Worm (Caenorhabditis elegans) whole organism, L4 larva: ENCODE results near the gene srh-45.

Experiments
- F26F4.8 ChIP-seq: fragments of 200-800 bp; sonication (Bioruptor generic); conservative IDR thresholded peaks from 2 replicates; pipeline ENCODE4 v1.3.6; 2022; ENCODE audit warnings: missing genetic modification characterization, missing compliant biosample characterization
- F37D6.2 ChIP-seq: sonication (generic microtip); optimal IDR thresholded peaks from 2 replicates; lab custom pipeline; 2016; ENCODE audit warnings: mild to moderate bottlenecking, missing genetic modification characterization, missing compliant biosample characterization
- F44E2.7 ChIP-seq: fragments of 200-800 bp; sonication (Bioruptor generic); IDR thresholded peaks from 2 replicates; pipeline ENCODE4 v2.1.2; 2022; ENCODE audit warnings: missing genetic modification characterization, missing compliant biosample characterization
- F49E8.2 ChIP-seq: sonication (generic microtip); optimal IDR thresholded peaks from 2 replicates; lab custom pipeline; 2016; ENCODE audit warnings: missing compliant biosample characterization, mild to moderate bottlenecking, missing genetic modification characterization, borderline replicate concordance
- R02D3.7 ChIP-seq: fragments of 150-350 bp; sonication (generic microtip); optimal IDR thresholded peaks from 3 replicates; lab custom pipeline; 2014; ENCODE audit warnings: missing biosample characterization, missing genetic modification characterization
- T20F7.1 ChIP-seq: fragments of 200-800 bp; sonication (Bioruptor generic); optimal IDR thresholded peaks from 2 replicates; lab custom pipeline; 2018; ENCODE audit warnings: mild to moderate bottlenecking, missing genetic modification characterization, missing compliant biosample characterization
- Y105C5A.15 ChIP-seq: fragments of 200-800 bp; sonication (Bioruptor generic); IDR thresholded peaks from 2 replicates; pipeline ENCODE4 v1.3.6; 2022; ENCODE audit warnings: missing genetic modification characterization, missing compliant biosample characterization
- aha-1 ChIP-seq: fragments of 150-350 bp; peaks from one replicate; lab custom pipeline; 2014; ENCODE audit warnings: missing biosample characterization, missing genetic modification characterization
- ama-1 ChIP-seq: fragments of 150-350 bp; optimal IDR thresholded peaks from 2 replicates; lab custom pipeline; 2014; ENCODE audit warnings: inconsistent platforms, mixed read lengths
- attf-4 ChIP-seq: sonication (generic microtip); optimal IDR thresholded peaks from 3 replicates; lab custom pipeline; 2017; ENCODE audit warnings: missing biosample characterization, missing genetic modification characterization
- ceh-44 ChIP-seq: fragments of 200-800 bp; sonication (Bioruptor generic); IDR thresholded peaks from 2 replicates; pipeline ENCODE4 v1.3.6; 2022; ENCODE audit warnings: missing genetic modification reagents, missing genetic modification characterization, missing compliant biosample characterization
- daf-16 ChIP-seq, 3 experiments: sonication (generic microtip); optimal IDR thresholded peaks; 2 replicates each; lab custom pipeline; 2016 to 2017; ENCODE audit warnings: missing genetic modification characterization in 3 of 3, missing genetic modification reagents in 3 of 3, mild to moderate bottlenecking in 2 of 3, missing compliant biosample characterization in 2 of 3, missing biosample characterization in 1 of 3, moderate library complexity in 1 of 3
- daf-8 ChIP-seq: fragments of 200-800 bp; sonication (Bioruptor generic); IDR thresholded peaks from 2 replicates; pipeline ENCODE4 v1.3.6; 2022; ENCODE audit warnings: missing genetic modification characterization, missing compliant biosample characterization
- dmd-6 ChIP-seq: fragments of 200-800 bp; sonication (Bioruptor generic); IDR thresholded peaks from 2 replicates; pipeline ENCODE4 v1.3.6; 2022; ENCODE audit warnings: missing genetic modification reagents, missing genetic modification characterization, missing compliant biosample characterization
- dmd-9 ChIP-seq: fragments of 200-800 bp; sonication (Bioruptor generic); IDR thresholded peaks from 2 replicates; pipeline ENCODE4 v1.3.6; 2022; ENCODE audit warnings: missing genetic modification reagents, missing genetic modification characterization, missing compliant biosample characterization
- duxl-1 ChIP-seq: sonication (generic microtip); optimal IDR thresholded peaks from 2 replicates; lab custom pipeline; 2016; ENCODE audit warnings: mild to moderate bottlenecking, missing genetic modification characterization, moderate library complexity, missing compliant biosample characterization; ENCODE audit not compliant: poor library complexity
- dve-1 ChIP-seq: sonication (generic microtip); optimal IDR thresholded peaks from 2 replicates; lab custom pipeline; 2017; ENCODE audit warnings: antibody characterized with exemption, mild to moderate bottlenecking, missing genetic modification characterization, missing compliant biosample characterization; ENCODE audit not compliant: insufficient read depth
- egl-43 ChIP-seq: fragments of 200-800 bp; sonication (Bioruptor generic); IDR thresholded peaks from 2 replicates; pipeline ENCODE4 v1.3.6; 2022; ENCODE audit warnings: missing genetic modification reagents, missing genetic modification characterization, missing compliant biosample characterization
- gei-8 ChIP-seq: fragments of 200-800 bp; sonication (Bioruptor generic); optimal IDR thresholded peaks from 2 replicates; lab custom pipeline; 2018; ENCODE audit warnings: mild to moderate bottlenecking, missing genetic modification characterization, missing compliant biosample characterization
- hlh-11 ChIP-seq: fragments of 200-800 bp; sonication (Bioruptor generic); optimal IDR thresholded peaks from 2 replicates; lab custom pipeline; 2018; ENCODE audit warnings: mild to moderate bottlenecking, missing genetic modification characterization, missing compliant biosample characterization
- hmg-1.1 ChIP-seq: fragments of 200-800 bp; sonication (Bioruptor generic); IDR thresholded peaks from 2 replicates; pipeline ENCODE4 v1.3.6; 2022; ENCODE audit warnings: missing genetic modification reagents, missing genetic modification characterization, missing compliant biosample characterization
- lin-1 ChIP-seq: fragments of 200-800 bp; sonication (Bioruptor generic); IDR thresholded peaks from 2 replicates; pipeline ENCODE4 v1.3.6; 2022; ENCODE audit warnings: missing genetic modification reagents, missing genetic modification characterization, missing compliant biosample characterization
- lin-13 ChIP-seq: fragments of 150-350 bp; optimal IDR thresholded peaks from 2 replicates; lab custom pipeline; 2014; ENCODE audit warnings: missing biosample characterization, missing genetic modification reagents, missing genetic modification characterization
- lin-29 ChIP-seq: fragments of 200-800 bp; sonication (Bioruptor generic); IDR thresholded peaks from 2 replicates; pipeline ENCODE4 v1.3.6; 2022; ENCODE audit warnings: missing genetic modification reagents, missing genetic modification characterization, missing compliant biosample characterization
- lin-39 ChIP-seq: fragments of 150-350 bp; optimal IDR thresholded peaks from 2 replicates; lab custom pipeline; 2014; ENCODE audit warnings: missing biosample characterization, missing genetic modification reagents, missing genetic modification characterization
- mxl-2 ChIP-seq: fragments of 200-800 bp; sonication (Bioruptor generic); conservative IDR thresholded peaks from 2 replicates; pipeline ENCODE4 v1.3.6; 2022; ENCODE audit warnings: missing genetic modification reagents, missing genetic modification characterization, missing compliant biosample characterization
- nhr-28 ChIP-seq: fragments of 150-350 bp; optimal IDR thresholded peaks from 2 replicates; lab custom pipeline; 2014; ENCODE audit warnings: missing biosample characterization, missing genetic modification characterization
- nhr-6 ChIP-seq: fragments of 150-350 bp; optimal IDR thresholded peaks from 2 replicates; lab custom pipeline; 2014; ENCODE audit warnings: missing biosample characterization, missing genetic modification characterization
- nhr-76 ChIP-seq: fragments of 150-350 bp; optimal IDR thresholded peaks from 2 replicates; lab custom pipeline; 2014; ENCODE audit warnings: missing biosample characterization, missing genetic modification characterization
- pha-4 ChIP-seq, 2 experiments: fragments of 150-350 bp in 1 of 2; fragments of 200-800 bp in 1 of 2; sonication (Bioruptor generic) in 1 of 2; IDR thresholded peaks in 1 of 2; optimal IDR thresholded peaks in 1 of 2; 2 replicates each; pipeline versions ENCODE4 v1.3.6 to Lab custom; 2014 to 2022; ENCODE audit warnings: missing genetic modification characterization in 2 of 2, missing genetic modification reagents in 2 of 2, missing biosample characterization in 1 of 2, missing compliant biosample characterization in 1 of 2
- sdz-12 ChIP-seq: fragments of 200-800 bp; sonication (Bioruptor generic); optimal IDR thresholded peaks from 2 replicates; lab custom pipeline; 2018; ENCODE audit warnings: mild to moderate bottlenecking, missing genetic modification characterization, missing compliant biosample characterization
- set-16 ChIP-seq: fragments of 200-800 bp; sonication (Bioruptor generic); IDR thresholded peaks from 2 replicates; pipeline ENCODE4 v1.3.6; 2022; ENCODE audit warnings: missing genetic modification reagents, missing genetic modification characterization, missing compliant biosample characterization
- skn-1 ChIP-seq: fragments of 150-350 bp; optimal IDR thresholded peaks from 2 replicates; lab custom pipeline; 2014; ENCODE audit warnings: missing biosample characterization, missing genetic modification characterization
- snpc-1.2 ChIP-seq: fragments of 200-800 bp; sonication (Bioruptor generic); IDR thresholded peaks from 2 replicates; pipeline ENCODE4 v1.3.6; 2022; ENCODE audit warnings: missing genetic modification reagents, missing genetic modification characterization, missing compliant biosample characterization
- unc-39 ChIP-seq: sonication (generic microtip); optimal IDR thresholded peaks from 2 replicates; lab custom pipeline; 2017; ENCODE audit warnings: missing biosample characterization, missing genetic modification characterization
- unc-62 ChIP-seq, 3 experiments: fragments of 150-350 bp in 1 of 3; sonication (generic microtip); optimal IDR thresholded peaks in 2 of 3; peaks in 1 of 3; 1 replicate in 1 of 3; 2 replicates in 2 of 3; lab custom pipeline; 2014 to 2017; ENCODE audit warnings: missing biosample characterization in 3 of 3, missing genetic modification characterization in 3 of 3, missing genetic modification reagents in 3 of 3, missing genotype in 1 of 3
- zip-11 ChIP-seq: fragments of 200-800 bp; sonication (Bioruptor generic); IDR thresholded peaks from 2 replicates; pipeline ENCODE4 v1.3.6; 2022; ENCODE audit warnings: missing genetic modification characterization, missing compliant biosample characterization
- ztf-11 ChIP-seq: fragments of 150-350 bp; optimal IDR thresholded peaks from 2 replicates; lab custom pipeline; 2014; ENCODE audit warnings: missing biosample characterization, missing genetic modification characterization
- ztf-7 ChIP-seq: fragments of 150-350 bp; optimal IDR thresholded peaks from 2 replicates; lab custom pipeline; 2014; ENCODE audit warnings: missing biosample characterization, missing genetic modification characterization

The srh-45 gene

DNA sequence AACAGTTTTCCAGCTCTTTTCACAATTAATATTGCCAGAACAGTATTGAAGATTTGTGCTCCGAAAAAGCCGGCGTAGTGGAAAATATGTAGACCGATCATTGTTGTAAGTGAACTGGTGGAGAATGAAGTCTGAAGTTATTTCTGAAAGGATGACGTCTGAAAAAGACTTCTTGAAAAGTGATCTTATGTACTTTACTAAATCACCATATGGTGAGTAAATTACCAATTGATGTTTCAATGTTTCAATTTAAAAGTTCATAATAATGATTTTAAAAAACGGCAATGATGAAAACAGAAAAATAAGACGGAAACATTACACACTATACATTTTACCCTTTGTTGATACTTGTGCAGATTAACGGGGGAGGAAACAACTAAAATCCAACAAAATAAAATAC lies 18.9 kb upstream of the srh-45 start, which contains the start of gene str-141:
TSS of gene str-141 (minus strand) at position 101 of the 400 bp plus-strand sequence.
- TF ChIP-seq sdz-12 (no peak), ama-1 (lab: Kevin White, UChicago) (peak; percentile 12), unc-62 (GFP tag; optimal IDR thresholded peaks at IDR 0.05 in 1 of 2; lab: Kevin White, UChicago) (peak in 1 of 2 experiments; percentile 3), unc-62 (tag; optimal IDR thresholded peaks at IDR 0.05; lab: Kevin White, UChicago) (no peak), F44E2.7 (GFP tag; lab: Robert Waterston, UW) (no peak), duxl-1 (tag; lab: Kevin White, UChicago) (peak; percentile 4)

DNA sequence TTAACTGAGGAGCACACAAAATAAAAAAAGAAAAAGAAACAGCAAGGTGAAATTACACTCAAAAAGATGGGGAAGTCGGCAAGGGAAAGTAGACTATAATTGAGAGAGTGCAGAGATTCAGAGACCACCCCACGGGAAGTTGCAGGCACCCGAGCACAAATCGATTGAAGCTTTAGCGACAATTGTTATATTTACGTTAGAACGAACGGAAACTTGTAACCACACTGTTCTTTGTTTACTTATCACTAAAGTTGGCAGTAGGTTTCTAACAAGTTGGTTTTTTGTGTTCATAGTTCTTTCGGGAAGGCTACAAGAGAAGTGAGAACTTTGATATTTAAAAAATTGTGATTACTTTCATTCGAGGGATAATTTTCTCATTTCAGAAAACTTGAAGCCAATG lies 16.9 kb upstream of the srh-45 start, which contains the start of gene F47G9.4:
TSS of gene F47G9.4 (minus strand) at position 98 of the 400 bp plus-strand sequence.
- no peak for TF ChIP-seq daf-16 (GFP tag; optimal IDR thresholded peaks at IDR 0.05; lab: Kevin White, UChicago)
- TF ChIP-seq daf-16 (tag; optimal IDR thresholded peaks at IDR 0.05; lab: Kevin White, UChicago): peak; percentile 18
- no peak for TF ChIP-seq F37D6.2
- no peak for TF ChIP-seq ztf-7
- TF ChIP-seq zip-11: no peak
- TF ChIP-seq skn-1: no peak
- no peak for TF ChIP-seq nhr-76 (tag; lab: Kevin White, UChicago)
- TF ChIP-seq T20F7.1: no peak
- no peak for TF ChIP-seq hmg-1.1 (GFP tag; lab: Robert Waterston, UW)
- TF ChIP-seq hlh-11 (tag; lab: Kevin White, UChicago): peak; percentile 25
- TF ChIP-seq ceh-44: no peak
- TF ChIP-seq nhr-6 (tag; lab: Kevin White, UChicago): no peak
- TF ChIP-seq F26F4.8 (GFP tag; lab: Robert Waterston, UW): no peak
- no peak for TF ChIP-seq pha-4 (GFP tag; IDR thresholded peaks at IDR 0.05; lab: Robert Waterston, UW)
- peak; percentile 74 for TF ChIP-seq pha-4 (tag; optimal IDR thresholded peaks at IDR 0.05; lab: Kevin White, UChicago)
- TF ChIP-seq dmd-9: no peak
- TF ChIP-seq dmd-6: no peak
- peak; percentile 48 for TF ChIP-seq nhr-28 (tag; lab: Kevin White, UChicago)
- no peak for TF ChIP-seq R02D3.7 (tag; lab: Kevin White, UChicago)

DNA sequence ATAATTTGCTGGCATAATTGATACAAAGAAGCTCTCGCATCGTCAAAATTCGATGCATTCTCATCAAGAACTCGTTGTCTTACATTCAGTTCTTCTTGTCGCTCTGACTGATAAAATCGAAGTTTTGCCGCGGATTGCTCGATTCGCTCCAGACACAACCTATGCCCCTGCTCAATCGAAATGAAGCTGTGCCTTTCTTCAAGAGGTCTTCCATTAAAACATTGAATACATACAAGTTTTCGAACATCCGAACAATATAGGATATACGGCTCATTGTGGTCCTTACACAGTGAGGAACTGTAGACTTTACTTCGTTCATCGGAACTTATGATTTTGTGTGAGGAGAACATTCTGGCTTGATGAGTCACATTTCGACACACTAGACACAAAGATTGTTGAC lies 16.1 kb upstream of the srh-45 start:
- peak; percentile 72 for TF ChIP-seq aha-1 (tag; lab: Kevin White, UChicago)
- no peak for TF ChIP-seq unc-39 (tag; lab: Kevin White, UChicago)
- no peak for TF ChIP-seq dve-1
- TF ChIP-seq unc-62 (GFP tag; optimal IDR thresholded peaks at IDR 0.05 in 1 of 2; lab: Kevin White, UChicago): peak in 1 of 2 experiments; percentile 8
- no peak for TF ChIP-seq unc-62 (tag; optimal IDR thresholded peaks at IDR 0.05; lab: Kevin White, UChicago)
- TF ChIP-seq gei-8 (GFP tag; lab: Kevin White, UChicago): no peak
- TF ChIP-seq, all 104 proteins: peak for 2

DNA sequence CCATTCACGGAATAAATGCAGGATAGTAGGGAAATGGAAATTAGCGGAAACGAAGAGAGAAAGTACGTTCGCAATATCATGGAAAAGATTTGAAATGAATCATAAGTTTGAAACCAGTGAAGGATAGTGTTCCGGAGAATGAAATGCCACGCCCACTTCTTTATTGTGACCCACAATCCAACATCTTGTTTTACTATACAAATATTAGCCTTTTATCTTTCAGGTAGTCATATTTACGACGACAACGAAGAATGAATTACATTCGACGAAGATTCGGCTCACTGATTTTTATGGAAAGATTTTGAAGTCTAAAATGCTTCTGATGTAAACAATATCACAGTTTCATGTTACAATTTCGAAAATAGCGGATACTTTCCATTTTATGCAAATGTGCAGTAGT lies 12.0 kb upstream of the srh-45 start, which contains the start of gene cutl-18:
TSS of gene cutl-18 (minus strand) at position 101 of the 400 bp plus-strand sequence.
- TF ChIP-seq aha-1 (tag; lab: Kevin White, UChicago) (peak; percentile 13), Y105C5A.15 (GFP tag; lab: Robert Waterston, UW) (no peak)

DNA sequence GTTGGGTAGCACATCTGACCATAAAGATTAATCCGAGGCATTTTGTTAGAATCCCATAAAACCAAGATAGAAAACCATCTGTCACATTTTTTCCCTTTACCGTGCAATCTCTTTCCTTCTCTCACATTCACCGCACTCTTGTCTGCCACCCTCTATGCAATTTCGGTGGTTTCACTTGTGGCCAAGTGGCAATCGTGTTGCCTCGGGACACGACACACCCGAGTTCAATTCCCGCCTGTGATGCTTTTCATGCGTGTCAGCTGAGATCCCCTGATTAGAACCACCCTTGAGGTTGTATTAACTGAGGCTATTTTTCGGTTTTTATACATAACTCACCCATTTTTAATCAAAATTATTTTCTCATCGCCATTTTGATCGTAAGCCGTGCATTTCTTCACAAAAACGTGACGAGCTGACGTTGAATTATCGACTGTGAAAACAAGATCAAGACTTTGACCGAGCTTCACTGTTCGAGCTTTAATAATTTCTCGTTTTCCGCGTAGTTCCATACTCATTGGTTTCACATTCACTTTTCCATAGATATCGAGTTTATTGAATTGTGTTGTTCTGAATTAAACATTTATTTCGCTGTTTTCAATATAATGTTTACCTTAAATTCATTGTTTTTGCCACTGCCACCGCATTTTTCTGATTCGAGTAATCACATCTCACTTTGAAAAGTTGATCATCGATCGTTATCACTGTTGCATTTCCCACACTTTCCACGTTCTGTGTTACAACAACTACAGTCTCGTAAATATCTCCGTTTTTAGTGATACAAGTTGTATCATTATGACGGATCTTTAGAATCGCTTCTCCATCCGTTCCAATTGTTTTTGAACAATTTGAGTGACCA lies 9.5 kb upstream of the srh-45 start:
- TF ChIP-seq sdz-12 (peak; percentile 99), daf-8 (GFP tag; lab: Robert Waterston, UW) (0 out of 2 replicates have a peak, but pooled peaks have one; percentile 59), lin-39 (no peak), F49E8.2 (tag; lab: Kevin White, UChicago) (peak; percentile 74), lin-13 (GFP tag; lab: Kevin White, UChicago) (peak; percentile 87), snpc-1.2 (peak; percentile 96), mxl-2 (GFP tag; lab: Robert Waterston, UW) (peak; percentile 94), lin-1 (peak; percentile 98), ama-1 (lab: Kevin White, UChicago) (peak; percentile 11), T20F7.1 (peak; percentile 71), hmg-1.1 (GFP tag; lab: Robert Waterston, UW) (peak; percentile 93), dmd-9 (peak; percentile 96), attf-4 (tag; lab: Kevin White, UChicago) (peak; percentile 77), set-16 (GFP tag; lab: Robert Waterston, UW) (no peak), egl-43 (GFP tag; lab: Robert Waterston, UW) (peak; percentile 100), gei-8 (GFP tag; lab: Kevin White, UChicago) (peak; percentile 99), nhr-28 (tag; lab: Kevin White, UChicago) (peak; percentile 78), ztf-11 (no peak), lin-29 (GFP tag; lab: Robert Waterston, UW) (peak; percentile 92), ztf-7 (peak; percentile 87)
